Worm (Caenorhabditis elegans): ENCODE measurements around the gene ZK218.7.

DNA sequence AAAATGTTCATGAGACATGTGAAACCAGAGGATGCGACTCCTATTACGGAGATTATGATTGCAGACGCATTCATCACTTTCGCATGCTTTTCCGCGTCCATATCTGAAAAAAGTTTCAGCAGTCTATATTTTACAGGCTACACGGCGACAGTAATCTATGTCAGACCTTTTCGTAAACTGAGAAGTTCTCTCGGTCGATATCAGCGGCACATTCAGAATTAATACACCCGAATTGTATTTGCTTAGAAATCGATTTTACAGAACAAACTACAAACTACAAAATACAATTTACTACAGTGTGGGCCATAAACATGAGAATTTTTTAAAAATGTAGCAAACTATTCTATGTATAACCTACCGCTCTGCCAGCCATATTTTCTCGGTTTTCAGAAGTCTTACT lies 34.0 kb upstream of the ZK218.7 start, which contains the start of gene srbc-14:
- TF ChIP-seq ceh-18 (tag; optimal IDR thresholded peaks at IDR 0.05) (no peak), zip-5 (tag; optimal IDR thresholded peaks at IDR 0.05) (no peak), tbx-2 (tag; optimal IDR thresholded peaks at IDR 0.05) (no peak), nfya-1 (tag; optimal IDR thresholded peaks at IDR 0.05) (no peak), ceh-2 (tag; optimal IDR thresholded peaks at IDR 0.05) (no peak), dmd-4 (tag; optimal IDR thresholded peaks at IDR 0.05; ENCODE audit: borderline replicate concordance) (no peak), eyg-1 (tag; optimal IDR thresholded peaks at IDR 0.05) (no peak), sox-2 (GFP tag; IDR thresholded peaks at IDR 0.05) (no peak), unc-86 (tag; optimal IDR thresholded peaks at IDR 0.05) (no peak), pha-2 (tag; optimal IDR thresholded peaks at IDR 0.05) (no peak)
